Worm (Caenorhabditis elegans) whole organism, early embryonic: ENCODE data around the gene mrps-25.
"Not testable (repeated sequence)": the region's sequence is repeated elsewhere in the genome, so short reads cannot be mapped to it uniquely, and the experiment has no call there.

Source experiments
- B0310.2 ChIP-seq: sonication (generic microtip); optimal IDR thresholded peaks from 2 replicates; lab custom pipeline; 2016; ENCODE audit warnings: mild to moderate bottlenecking, missing genetic modification characterization, missing compliant biosample characterization
- F13C5.2 ChIP-seq: sonication (generic microtip); optimal IDR thresholded peaks from 2 replicates; lab custom pipeline; 2017; ENCODE audit warnings: mild to moderate bottlenecking, missing genetic modification characterization, inconsistent platforms, missing compliant biosample characterization
- aly-1 ChIP-seq: sonication (generic microtip); optimal IDR thresholded peaks from 2 replicates; lab custom pipeline; 2016; ENCODE audit warnings: missing genetic modification characterization, missing compliant biosample characterization
- ama-1 ChIP-seq: fragments of 150-350 bp; optimal IDR thresholded peaks from 2 replicates; lab custom pipeline; 2014
- ceh-13 ChIP-seq: fragments of 200-800 bp; sonication (Bioruptor generic); optimal IDR thresholded peaks from 2 replicates; lab custom pipeline; 2018; ENCODE audit warnings: mild to moderate bottlenecking, missing genetic modification characterization, missing compliant biosample characterization
- ceh-36 ChIP-seq: sonication (generic microtip); optimal IDR thresholded peaks from 2 replicates; lab custom pipeline; 2016; ENCODE audit warnings: missing genetic modification characterization, inconsistent platforms, missing compliant biosample characterization
- ets-7 ChIP-seq: sonication (generic microtip); optimal IDR thresholded peaks from 2 replicates; lab custom pipeline; 2016; ENCODE audit warnings: missing genotype, missing genetic modification characterization, missing compliant biosample characterization
- flt-1 ChIP-seq: fragments of 200-800 bp; sonication (Bioruptor generic); IDR thresholded peaks from 2 replicates; pipeline ENCODE4 v1.3.6; 2022; ENCODE audit warnings: missing genetic modification characterization, missing compliant biosample characterization
- hmbx-1 ChIP-seq: sonication (generic microtip); optimal IDR thresholded peaks from 2 replicates; lab custom pipeline; 2016; ENCODE audit warnings: mild to moderate bottlenecking, missing genetic modification characterization, missing compliant biosample characterization
- hmg-4 ChIP-seq: fragments of 200-800 bp; sonication (Bioruptor generic); optimal IDR thresholded peaks from 2 replicates; lab custom pipeline; 2018; ENCODE audit warnings: mild to moderate bottlenecking, missing genetic modification characterization, missing compliant biosample characterization
- hnd-1 ChIP-seq: sonication (generic microtip); optimal IDR thresholded peaks from 2 replicates; lab custom pipeline; 2016; ENCODE audit warnings: missing genetic modification characterization, missing compliant biosample characterization
- pes-1 ChIP-seq: fragments of 200-800 bp; sonication (Bioruptor generic); IDR thresholded peaks from 2 replicates; pipeline ENCODE4 v1.3.6; 2022; ENCODE audit warnings: missing genetic modification reagents, missing genetic modification characterization, missing compliant biosample characterization
- scrt-1 ChIP-seq: fragments of 200-800 bp; sonication (Bioruptor generic); IDR thresholded peaks from 2 replicates; pipeline ENCODE4 v1.3.6; 2022; ENCODE audit warnings: missing genetic modification characterization, missing compliant biosample characterization
- sea-1 ChIP-seq: fragments of 200-800 bp; sonication (Bioruptor generic); conservative IDR thresholded peaks from 2 replicates; pipeline ENCODE4 v1.3.6; 2022; ENCODE audit warnings: missing genetic modification characterization, missing compliant biosample characterization
- tbx-11 ChIP-seq: fragments of 200-800 bp; sonication (Bioruptor generic); IDR thresholded peaks from 2 replicates; pipeline ENCODE4 v1.3.6; 2022; ENCODE audit warnings: missing genetic modification characterization, missing compliant biosample characterization
- tbx-37 ChIP-seq: fragments of 200-800 bp; sonication (Bioruptor generic); conservative IDR thresholded peaks from 2 replicates; pipeline ENCODE4 v1.3.6; 2022; ENCODE audit warnings: missing genetic modification reagents, missing genetic modification characterization, missing compliant biosample characterization
- tra-4 ChIP-seq: sonication (generic microtip); optimal IDR thresholded peaks from 2 replicates; lab custom pipeline; 2017; ENCODE audit warnings: missing genetic modification characterization, missing compliant biosample characterization

The mrps-25 gene

ce11 chrIV:1045683-1046082 is 11.0 kb upstream of the mrps-25 start, which contains the start of gene srx-12:
TSS of gene srx-12 (plus strand) at chrIV:1045983.
- no peak for TF ChIP-seq B0310.2
- no peak for TF ChIP-seq ceh-13
- no peak for TF ChIP-seq sea-1 (GFP tag; lab: Robert Waterston, UW)
- no peak for TF ChIP-seq pes-1 (GFP tag; lab: Robert Waterston, UW)
- TF ChIP-seq ets-7 (tag; lab: Kevin White, UChicago): no peak
- no peak for TF ChIP-seq hmg-4
- TF ChIP-seq ama-1 (lab: Kevin White, UChicago): no peak
- TF ChIP-seq hmbx-1 (tag; lab: Kevin White, UChicago): no peak
- TF ChIP-seq flt-1 (GFP tag; lab: Robert Waterston, UW): no peak
- TF ChIP-seq tra-4: no peak
- TF ChIP-seq hnd-1 (tag; lab: Kevin White, UChicago): no peak

- no peak for TF ChIP-seq F13C5.2
- no peak for TF ChIP-seq B0310.2
- TF ChIP-seq hmg-4: no peak
- no peak for TF ChIP-seq pes-1 (GFP tag; lab: Robert Waterston, UW)
- TF ChIP-seq tbx-11 (GFP tag; lab: Robert Waterston, UW): no peak
- TF ChIP-seq ceh-13: no peak
Measured at ce11 chrIV:1046996-1047395, 9.7 kb upstream of the mrps-25 start.

ce11 chrIV:1051636-1052133 is 5.0 kb upstream of the mrps-25 start, which contains the start of gene Y55F3AM.21:
TSS of gene Y55F3AM.21 (minus strand) at chrIV:1051686.
- TF ChIP-seq scrt-1 (GFP tag; lab: Robert Waterston, UW); hmg-4; tbx-37: not testable (repeated sequence)

ce11 chrIV:1053989-1054388 is 2.7 kb upstream of the mrps-25 start:
- TF ChIP-seq tbx-11 (GFP tag; lab: Robert Waterston, UW) (no peak), ets-7 (tag; lab: Kevin White, UChicago) (no peak), ama-1 (lab: Kevin White, UChicago) (no peak), pes-1 (GFP tag; lab: Robert Waterston, UW) (no peak), tbx-37 (no peak), tra-4 (no peak), F13C5.2 (no peak), ceh-36 (tag; lab: Kevin White, UChicago) (no peak), hnd-1 (tag; lab: Kevin White, UChicago) (no peak)

ce11 chrIV:1054736-1055135 is 2.0 kb upstream of the mrps-25 start, which contains the start of gene dcap-1:
TSS of gene dcap-1 (minus strand) at chrIV:1054794.
- TF ChIP-seq hmbx-1 (tag; lab: Kevin White, UChicago) (no peak), pes-1 (GFP tag; lab: Robert Waterston, UW) (no peak), tra-4 (peak; percentile 40)

- TF ChIP-seq pes-1 (GFP tag; lab: Robert Waterston, UW) (no peak), hmbx-1 (tag; lab: Kevin White, UChicago) (no peak), tbx-37 (no peak)
Measured at ce11 chrIV:1055734-1056133, 958 bp upstream of the mrps-25 start.

- TF ChIP-seq sea-1 (GFP tag; lab: Robert Waterston, UW) (no peak), aly-1 (no peak), ceh-13 (no peak), ama-1 (lab: Kevin White, UChicago) (no peak), tra-4 (no peak), flt-1 (GFP tag; lab: Robert Waterston, UW) (no peak), ets-7 (tag; lab: Kevin White, UChicago) (no peak), hnd-1 (tag; lab: Kevin White, UChicago) (no peak), hmg-4 (no peak), B0310.2 (no peak)
Measured at ce11 chrIV:1058504-1058903, 1.8 kb downstream of the mrps-25 start.

- TF ChIP-seq sea-1 (GFP tag; lab: Robert Waterston, UW) (no peak), B0310.2 (no peak), ama-1 (lab: Kevin White, UChicago) (no peak), aly-1 (no peak), ets-7 (tag; lab: Kevin White, UChicago) (no peak), ceh-13 (no peak), tra-4 (no peak), scrt-1 (GFP tag; lab: Robert Waterston, UW) (no peak), F13C5.2 (no peak), hmbx-1 (tag; lab: Kevin White, UChicago) (no peak), hmg-4 (no peak), pes-1 (GFP tag; lab: Robert Waterston, UW) (no peak), ceh-36 (tag; lab: Kevin White, UChicago) (no peak), tbx-37 (no peak)
Measured at ce11 chrIV:1063058-1063457, 6.4 kb downstream of the mrps-25 start.

- TF ChIP-seq tbx-37 (no peak), pes-1 (GFP tag; lab: Robert Waterston, UW) (no peak), tra-4 (no peak), sea-1 (GFP tag; lab: Robert Waterston, UW) (no peak), ceh-36 (tag; lab: Kevin White, UChicago) (no peak), tbx-11 (GFP tag; lab: Robert Waterston, UW) (no peak), hnd-1 (tag; lab: Kevin White, UChicago) (no peak), scrt-1 (GFP tag; lab: Robert Waterston, UW) (no peak), ceh-13 (no peak), F13C5.2 (no peak), hmg-4 (no peak), ets-7 (tag; lab: Kevin White, UChicago) (no peak), flt-1 (GFP tag; lab: Robert Waterston, UW) (no peak), aly-1 (no peak), B0310.2 (no peak)
Measured at ce11 chrIV:1064289-1064848, 7.7 kb downstream of the mrps-25 start.
